Worm (Caenorhabditis elegans): Measurements from ENCODE around the gene gop-3.

DNA sequence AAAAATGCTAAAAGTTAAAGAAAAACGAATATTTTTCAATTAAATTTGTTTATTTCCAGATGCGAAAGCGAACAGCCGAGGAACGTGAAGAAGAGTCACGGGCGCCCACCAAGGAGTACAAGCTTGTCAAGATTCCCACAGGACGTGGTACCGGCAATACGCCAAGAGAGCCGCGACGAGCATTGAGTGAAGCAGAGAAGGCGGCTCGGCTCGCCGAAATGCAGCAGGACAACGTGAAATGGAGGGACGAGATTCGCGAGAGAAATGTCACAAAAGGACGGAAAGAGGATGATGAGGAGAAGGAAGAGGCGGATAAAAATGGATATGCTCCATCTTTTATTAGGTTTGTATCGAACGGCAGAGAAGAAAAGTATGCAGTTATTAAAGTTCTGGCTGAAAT lies 49.9 kb downstream of the gop-3 start:
- no peak for TF ChIP-seq F13H6.1 (tag; optimal IDR thresholded peaks at IDR 0.05)
- no peak for TF ChIP-seq unc-55 (GFP tag; optimal IDR thresholded peaks at IDR 0.05)
- no peak for TF ChIP-seq eyg-1 (tag; optimal IDR thresholded peaks at IDR 0.05)
- TF ChIP-seq ama-1 (optimal IDR thresholded peaks at IDR 0.05): no peak
- no peak for TF ChIP-seq ceh-45 (GFP tag; IDR thresholded peaks at IDR 0.05)
- no peak for TF ChIP-seq elt-2 (tag; optimal IDR thresholded peaks at IDR 0.05)
- TF ChIP-seq ceh-9 (tag; optimal IDR thresholded peaks at IDR 0.05): no peak
- TF ChIP-seq pha-2 (tag; optimal IDR thresholded peaks at IDR 0.05): no peak
- TF ChIP-seq nhr-11 (tag; optimal IDR thresholded peaks at IDR 0.05): no peak
- TF ChIP-seq pag-3 (tag; optimal IDR thresholded peaks at IDR 0.05; ENCODE audit: borderline replicate concordance): no peak
- TF ChIP-seq sdc-2 (tag; optimal IDR thresholded peaks at IDR 0.05): no peak
- no peak for TF ChIP-seq pros-1 (tag; optimal IDR thresholded peaks at IDR 0.05)
- no peak for TF ChIP-seq ref-2 (tag; optimal IDR thresholded peaks at IDR 0.05)
